Fruit fly (Drosophila melanogaster): Measurements from ENCODE around the gene Ino80.

DNA sequence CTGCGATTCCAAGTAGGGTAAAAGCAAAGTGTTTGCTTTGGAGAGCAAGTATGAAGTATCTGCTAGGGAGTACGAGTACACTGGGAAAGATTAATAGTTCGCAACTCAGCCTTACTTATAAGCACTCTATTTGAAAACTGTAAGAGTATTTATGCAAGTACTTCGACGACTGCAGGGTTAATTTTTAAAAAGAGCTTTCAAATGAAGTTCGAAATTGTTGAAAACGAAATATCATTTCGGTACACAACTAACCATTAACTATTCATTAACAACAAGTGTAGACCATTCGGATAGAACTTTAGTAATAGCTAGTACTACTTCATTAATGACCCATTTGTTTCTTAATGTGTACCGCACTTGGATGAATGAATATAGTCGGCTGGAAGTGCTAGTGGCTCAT is 19.7 kb downstream of the Ino80 start:
- TF ChIP-seq pan (optimal IDR thresholded peaks at IDR 0.05) (no peak), usp (GFP tag; optimal IDR thresholded peaks at IDR 0.05) (no peak), EcR (GFP tag; optimal IDR thresholded peaks at IDR 0.05) (no peak)

Measured in whole organism.